Fruit fly (Drosophila melanogaster): Measurements from ENCODE around the gene CG7044.

CG7044 gene

dm6 chr3R:21065010-21065695 is 36.4 kb downstream of the CG7044 start, which contains the start of gene AnxB9 (continued):
- no peak for TF ChIP-seq CG7745 (tag; optimal IDR thresholded peaks at IDR 0.05)
- TF ChIP-seq CG9932 (GFP tag; IDR thresholded peaks at IDR 0.05): peak; percentile 59
- no peak for TF ChIP-seq CG15696 (tag; optimal IDR thresholded peaks at IDR 0.05)
- no peak for TF ChIP-seq org-1 (GFP tag; optimal IDR thresholded peaks at IDR 0.05)
- TF ChIP-seq CG17359 (tag; optimal IDR thresholded peaks at IDR 0.05): peak; percentile 40
- TF ChIP-seq CG6254 (GFP tag; optimal IDR thresholded peaks at IDR 0.05): no peak
- peak; percentile 43 for TF ChIP-seq CG3163 (GFP tag; optimal IDR thresholded peaks at IDR 0.05)
- no peak for TF ChIP-seq CG11398 (GFP tag; optimal IDR thresholded peaks at IDR 0.05)
- no peak for TF ChIP-seq pita (GFP tag; optimal IDR thresholded peaks at IDR 0.05)
- TF ChIP-seq mld (GFP tag; IDR thresholded peaks at IDR 0.05; ENCODE audit: partially characterized antibody): 0 out of 3 replicates have a peak, but pooled peaks have one; percentile 53
- no peak for TF ChIP-seq CG10565 (GFP tag; optimal IDR thresholded peaks at IDR 0.05)
- TF ChIP-seq tgo (GFP tag; IDR thresholded peaks at IDR 0.05): no peak; the same call in 2 of the 3 replicates
- TF ChIP-seq corto (GFP tag; optimal IDR thresholded peaks at IDR 0.05): no peak
- TF ChIP-seq zen (tag; optimal IDR thresholded peaks at IDR 0.05): no peak
- TF ChIP-seq E2f2 (GFP tag; IDR thresholded peaks at IDR 0.05): no peak
- peak; percentile 75 for TF ChIP-seq Hand (GFP tag; optimal IDR thresholded peaks at IDR 0.05)
- no peak for TF ChIP-seq CG4820 (GFP tag; optimal IDR thresholded peaks at IDR 0.05)
- no peak for TF ChIP-seq CHES-1-like (GFP tag; optimal IDR thresholded peaks at IDR 0.05)
- no peak for TF ChIP-seq CG8281 (tag; optimal IDR thresholded peaks at IDR 0.05)
- no peak for TF ChIP-seq twi (tag; optimal IDR thresholded peaks at IDR 0.05)
- no peak for TF ChIP-seq CG13424 (tag; optimal IDR thresholded peaks at IDR 0.05)
- TF ChIP-seq CG4617 (GFP tag; optimal IDR thresholded peaks at IDR 0.05; ENCODE audit: borderline replicate concordance): peak; percentile 40
- no peak for TF ChIP-seq jumu (GFP tag; optimal IDR thresholded peaks at IDR 0.05)
- TF ChIP-seq run (tag; optimal IDR thresholded peaks at IDR 0.05): peak; percentile 47
- TF ChIP-seq CG10147 (GFP tag; optimal IDR thresholded peaks at IDR 0.05): no peak
- TF ChIP-seq CG14965 (GFP tag; optimal IDR thresholded peaks at IDR 0.05; ENCODE audit: borderline replicate concordance): no peak
- TF ChIP-seq sima (GFP tag; optimal IDR thresholded peaks at IDR 0.05): no peak
- peak; percentile 48 for TF ChIP-seq CG13296 (GFP tag; optimal IDR thresholded peaks at IDR 0.05)
- TF ChIP-seq CG6689 (GFP tag; IDR thresholded peaks at IDR 0.05): no peak
- no peak for TF ChIP-seq CG5245 (GFP tag; optimal IDR thresholded peaks at IDR 0.05)
- no peak for TF ChIP-seq CG13775 (GFP tag; optimal IDR thresholded peaks at IDR 0.05)
- no peak for TF ChIP-seq da (GFP tag; optimal IDR thresholded peaks at IDR 0.05)
- no peak for TF ChIP-seq CG3281 (GFP tag; optimal IDR thresholded peaks at IDR 0.05)
- TF ChIP-seq CG12236 (GFP tag; optimal IDR thresholded peaks at IDR 0.05): peak; percentile 7
- TF ChIP-seq disco-r (GFP tag; optimal IDR thresholded peaks at IDR 0.05): no peak
- no peak for TF ChIP-seq br (optimal IDR thresholded peaks at IDR 0.05)
- no peak for TF ChIP-seq sisA (GFP tag; IDR thresholded peaks at IDR 0.05)
- TF ChIP-seq NFAT (GFP tag; IDR thresholded peaks at IDR 0.05): peak; percentile 56; the same call in 1 of the 2 replicates
- peak; percentile 98 for TF ChIP-seq CG8290 (GFP tag; optimal IDR thresholded peaks at IDR 0.05)
- peak in 1 of 2 experiments; percentile 92 for TF ChIP-seq CG8290 (tag; optimal IDR thresholded peaks at IDR 0.05)
- no peak for TF ChIP-seq Atf-2 (GFP tag; optimal IDR thresholded peaks at IDR 0.05)
- no peak for TF ChIP-seq cad (GFP tag; optimal IDR thresholded peaks at IDR 0.05)
- no peak for TF ChIP-seq CG1602 (GFP tag; optimal IDR thresholded peaks at IDR 0.05)
- TF ChIP-seq crol (GFP tag; IDR thresholded peaks at IDR 0.05): no peak
- TF ChIP-seq eve (GFP tag; optimal IDR thresholded peaks at IDR 0.05): no peak
- no peak for TF ChIP-seq psq (GFP tag; optimal IDR thresholded peaks at IDR 0.05)
- no peak for TF ChIP-seq dimm (GFP tag; IDR thresholded peaks at IDR 0.05)
- no peak for TF ChIP-seq fd3F (GFP tag; optimal IDR thresholded peaks at IDR 0.05)
- TF ChIP-seq bab2 (GFP tag; optimal IDR thresholded peaks at IDR 0.05): no peak
- peak; percentile 23 to 53 for TF ChIP-seq dpn (GFP tag; optimal IDR thresholded peaks at IDR 0.05)
- no peak for TF ChIP-seq CG1792 (GFP tag; optimal IDR thresholded peaks at IDR 0.05)
